Worm (Caenorhabditis elegans) whole organism, L1 larva: ENCODE measurements around the gene nhr-27.

Source experiments
- C04F5.9 ChIP-seq: sonication (generic microtip); optimal IDR thresholded peaks from 2 replicates; lab custom pipeline; 2016; ENCODE audit warnings: missing genetic modification characterization, missing compliant biosample characterization
- C34B4.2 ChIP-seq: sonication (generic microtip); optimal IDR thresholded peaks from 2 replicates; lab custom pipeline; 2017; ENCODE audit warnings: mild to moderate bottlenecking, missing genetic modification characterization, missing compliant biosample characterization
- F16B12.6 ChIP-seq: fragments of 150-350 bp; optimal IDR thresholded peaks from 2 replicates; lab custom pipeline; 2014; ENCODE audit warnings: missing biosample characterization, missing genetic modification characterization
- Y116A8C.19 ChIP-seq: sonication (generic microtip); optimal IDR thresholded peaks from 2 replicates; lab custom pipeline; 2016; ENCODE audit warnings: missing compliant biosample characterization, missing genetic modification characterization, borderline replicate concordance
- alr-1 ChIP-seq: fragments of 200-800 bp; sonication (Bioruptor generic); optimal IDR thresholded peaks from 2 replicates; lab custom pipeline; 2018; ENCODE audit warnings: borderline replicate concordance, mild to moderate bottlenecking, missing genetic modification characterization, missing compliant biosample characterization
- ama-1 ChIP-seq: fragments of 150-350 bp; optimal IDR thresholded peaks from 2 replicates; lab custom pipeline; 2014
- blmp-1 ChIP-seq: fragments of 150-350 bp; optimal IDR thresholded peaks from 2 replicates; lab custom pipeline; 2014; ENCODE audit warnings: missing biosample characterization, missing genetic modification characterization
- ceh-8 ChIP-seq: fragments of 200-800 bp; sonication (Bioruptor generic); optimal IDR thresholded peaks from 2 replicates; lab custom pipeline; 2018; ENCODE audit warnings: mild to moderate bottlenecking, missing genetic modification characterization, moderate library complexity, missing compliant biosample characterization
- dpl-1 ChIP-seq, 3 experiments: fragments of 150-350 bp in 2 of 3; sonication (generic microtip) in 1 of 3; optimal IDR thresholded peaks; 2 replicates each; lab custom pipeline; 2014 to 2017; ENCODE audit warnings: missing biosample characterization in 3 of 3, missing genetic modification characterization in 3 of 3, missing genetic modification reagents in 3 of 3
- dsc-1 ChIP-seq: sonication (generic microtip); optimal IDR thresholded peaks from 2 replicates; lab custom pipeline; 2016; ENCODE audit warnings: mild to moderate bottlenecking, missing genetic modification characterization, missing compliant biosample characterization
- egl-13 ChIP-seq: sonication (generic microtip); optimal IDR thresholded peaks from 2 replicates; lab custom pipeline; 2016; ENCODE audit warnings: missing genotype, missing genetic modification reagents, missing genetic modification characterization, missing compliant biosample characterization
- egl-27 ChIP-seq, 2 experiments: fragments of 150-350 bp in 1 of 2; sonication (generic microtip); optimal IDR thresholded peaks; 3 replicates each; lab custom pipeline; 2017 to 2018; ENCODE audit warnings: missing biosample characterization in 2 of 2, missing genetic modification characterization in 2 of 2, missing genetic modification reagents in 2 of 2
- elt-2 ChIP-seq: sonication (generic microtip); optimal IDR thresholded peaks from 2 replicates; lab custom pipeline; 2016; ENCODE audit warnings: missing genetic modification characterization, mild to moderate bottlenecking, inconsistent platforms, missing compliant biosample characterization, missing genetic modification reagents
- elt-3 ChIP-seq, 6 experiments: fragments of 150-350 bp in 1 of 6; sonication (generic microtip); optimal IDR thresholded peaks; 2 replicates each; lab custom pipeline; 2017 to 2018; ENCODE audit warnings: missing biosample characterization in 6 of 6, missing genetic modification characterization in 6 of 6, inconsistent platforms in 1 of 6
- fkh-8 ChIP-seq: sonication (generic microtip); optimal IDR thresholded peaks from 2 replicates; lab custom pipeline; 2016; ENCODE audit warnings: mild to moderate bottlenecking, missing genetic modification characterization, missing compliant biosample characterization
- hlh-4 ChIP-seq: sonication (generic microtip); optimal IDR thresholded peaks from 2 replicates; lab custom pipeline; 2016; ENCODE audit warnings: mild to moderate bottlenecking, missing genetic modification characterization, missing compliant biosample characterization
- hpl-2 ChIP-seq: fragments of 150-350 bp; optimal IDR thresholded peaks from 2 replicates; lab custom pipeline; 2014; ENCODE audit warnings: missing biosample characterization, missing genetic modification reagents, missing genetic modification characterization
- irx-1 ChIP-seq: sonication (generic microtip); optimal IDR thresholded peaks from 2 replicates; lab custom pipeline; 2016; ENCODE audit warnings: missing genetic modification characterization, missing compliant biosample characterization
- isw-1 ChIP-seq: fragments of 200-800 bp; sonication (Bioruptor generic); IDR thresholded peaks from 2 replicates; pipeline ENCODE4 v1.3.6; 2022; ENCODE audit warnings: missing genetic modification characterization, missing compliant biosample characterization
- lin-14 ChIP-seq: fragments of 200-800 bp; sonication (Bioruptor generic); optimal IDR thresholded peaks from 2 replicates; lab custom pipeline; 2018; ENCODE audit warnings: mild to moderate bottlenecking, missing genetic modification characterization, moderate library complexity, missing compliant biosample characterization
- lir-3 ChIP-seq: sonication (generic microtip); optimal IDR thresholded peaks from 2 replicates; lab custom pipeline; 2016; ENCODE audit warnings: mild to moderate bottlenecking, missing genetic modification characterization, moderate library complexity, missing compliant biosample characterization; ENCODE audit not compliant: poor library complexity
- lsy-2 ChIP-seq, 2 experiments: fragments of 150-350 bp; optimal IDR thresholded peaks; 2 replicates each; lab custom pipeline; 2014; ENCODE audit warnings: missing biosample characterization in 2 of 2, missing genetic modification characterization in 2 of 2
- mab-9 ChIP-seq: fragments of 200-800 bp; sonication (Bioruptor generic); IDR thresholded peaks from 2 replicates; pipeline ENCODE4 v1.3.6; 2022; ENCODE audit warnings: missing genetic modification reagents, missing genetic modification characterization, missing compliant biosample characterization
- nhr-12 ChIP-seq: sonication (generic microtip); optimal IDR thresholded peaks from 2 replicates; lab custom pipeline; 2017; ENCODE audit warnings: missing biosample characterization, missing genetic modification characterization
- nhr-20 ChIP-seq: sonication (generic microtip); optimal IDR thresholded peaks from 2 replicates; lab custom pipeline; 2016; ENCODE audit warnings: mild to moderate bottlenecking, missing genetic modification characterization, missing compliant biosample characterization
- nhr-237 ChIP-seq: fragments of 150-350 bp; optimal IDR thresholded peaks from 2 replicates; lab custom pipeline; 2014; ENCODE audit warnings: missing biosample characterization, missing genetic modification characterization
- nhr-47 ChIP-seq: sonication (generic microtip); optimal IDR thresholded peaks from 2 replicates; lab custom pipeline; 2016; ENCODE audit warnings: mild to moderate bottlenecking, missing genetic modification characterization, moderate library complexity, missing compliant biosample characterization
- nhr-71 ChIP-seq: sonication (generic microtip); optimal IDR thresholded peaks from 2 replicates; lab custom pipeline; 2016; ENCODE audit warnings: mild to moderate bottlenecking, missing genetic modification characterization, moderate library complexity, missing compliant biosample characterization
- nhr-76 ChIP-seq: sonication (generic microtip); optimal IDR thresholded peaks from 2 replicates; lab custom pipeline; 2017; ENCODE audit warnings: missing biosample characterization, missing genetic modification characterization
- nhr-85 ChIP-seq: sonication (generic microtip); peaks from one replicate; lab custom pipeline; 2016; ENCODE audit warnings: missing genetic modification characterization, inconsistent platforms, missing compliant biosample characterization
- pag-3 ChIP-seq: sonication (generic microtip); optimal IDR thresholded peaks from 2 replicates; lab custom pipeline; 2017; ENCODE audit warnings: missing genetic modification characterization, mild to moderate bottlenecking, missing compliant biosample characterization, antibody characterized with exemption, borderline replicate concordance; ENCODE audit not compliant: insufficient read depth
- pax-3 ChIP-seq: fragments of 200-800 bp; sonication (Bioruptor generic); optimal IDR thresholded peaks from 2 replicates; lab custom pipeline; 2018; ENCODE audit warnings: mild to moderate bottlenecking, missing genetic modification characterization, moderate library complexity, missing compliant biosample characterization
- pqm-1 ChIP-seq: sonication (generic microtip); optimal IDR thresholded peaks from 3 replicates; lab custom pipeline; 2017; ENCODE audit warnings: missing biosample characterization, missing genetic modification characterization
- snpc-4 ChIP-seq: fragments of 150-350 bp; optimal IDR thresholded peaks from 2 replicates; lab custom pipeline; 2014; ENCODE audit warnings: missing biosample characterization, missing genetic modification characterization
- snu-23 ChIP-seq: sonication (generic microtip); optimal IDR thresholded peaks from 2 replicates; lab custom pipeline; 2016; ENCODE audit warnings: missing genetic modification characterization, missing compliant biosample characterization
- sox-4 ChIP-seq: sonication (generic microtip); optimal IDR thresholded peaks from 2 replicates; lab custom pipeline; 2016; ENCODE audit warnings: missing genetic modification characterization, missing compliant biosample characterization
- unc-130 ChIP-seq: fragments of 150-350 bp; optimal IDR thresholded peaks from 2 replicates; lab custom pipeline; 2017; ENCODE audit warnings: missing biosample characterization, missing genetic modification characterization, inconsistent platforms
- unc-30 ChIP-seq: sonication (generic microtip); optimal IDR thresholded peaks from 2 replicates; lab custom pipeline; 2017; ENCODE audit warnings: missing biosample characterization, missing genetic modification characterization
- unc-62 ChIP-seq: fragments of 150-350 bp; optimal IDR thresholded peaks from 2 replicates; lab custom pipeline; 2014; ENCODE audit warnings: missing biosample characterization, missing genetic modification reagents, missing genetic modification characterization
- zag-1 ChIP-seq: fragments of 150-350 bp; optimal IDR thresholded peaks from 2 replicates; lab custom pipeline; 2014; ENCODE audit warnings: missing biosample characterization, missing genetic modification characterization
- zip-4 ChIP-seq: fragments of 200-800 bp; sonication (Bioruptor generic); optimal IDR thresholded peaks from 2 replicates; lab custom pipeline; 2018; ENCODE audit warnings: mild to moderate bottlenecking, missing genetic modification characterization, moderate library complexity, missing compliant biosample characterization
- ztf-11 ChIP-seq, 2 experiments: sonication (generic microtip); optimal IDR thresholded peaks; 2 replicates each; lab custom pipeline; 2016 to 2017; ENCODE audit warnings: missing genetic modification characterization in 2 of 2, missing biosample characterization in 1 of 2, missing compliant biosample characterization in 1 of 2

Gene nhr-27

ce11 chrX:12843530-12843929, 35.4 kb upstream of the nhr-27 start (continued):
- TF ChIP-seq fkh-8 (tag; lab: Kevin White, UChicago) (no peak), hlh-4 (no peak), nhr-47 (tag; lab: Kevin White, UChicago) (peak; percentile 69), zip-4 (no peak), pag-3 (no peak), lir-3 (peak; percentile 55), unc-130 (tag; lab: Kevin White, UChicago) (peak; percentile 63), elt-3 (tag; optimal IDR thresholded peaks at IDR 0.05; lab: Kevin White, UChicago) (peak in 1 of 6 experiments; percentile 16), snpc-4 (no peak), pax-3 (tag; lab: Kevin White, UChicago) (peak; percentile 28), Y116A8C.19 (no peak), isw-1 (no peak), elt-2 (peak; percentile 11), ama-1 (lab: Kevin White, UChicago) (no peak), hpl-2 (peak; percentile 37), nhr-237 (tag; lab: Kevin White, UChicago) (no peak), nhr-76 (no peak), unc-62 (GFP tag; lab: Kevin White, UChicago) (no peak), irx-1 (tag; lab: Kevin White, UChicago) (no peak), ceh-8 (GFP tag; lab: Kevin White, UChicago) (peak; percentile 7), egl-13 (tag; lab: Kevin White, UChicago) (no peak), C04F5.9 (tag; lab: Kevin White, UChicago) (no peak), lsy-2 (tag; optimal IDR thresholded peaks at IDR 0.05; lab: Kevin White, UChicago) (peak; percentile 36 to 54), blmp-1 (no peak), dsc-1 (tag; lab: Kevin White, UChicago) (peak; percentile 73), lin-14 (GFP tag; lab: Kevin White, UChicago) (peak; percentile 51), F16B12.6 (tag; lab: Kevin White, UChicago) (peak; percentile 5), unc-30 (tag; lab: Kevin White, UChicago) (no peak), alr-1 (tag; lab: Kevin White, UChicago) (no peak), snu-23 (GFP tag; lab: Kevin White, UChicago) (peak; percentile 78), pqm-1 (tag; lab: Kevin White, UChicago) (no peak), zag-1 (no peak), nhr-71 (tag; lab: Kevin White, UChicago) (peak; percentile 68), nhr-12 (tag; lab: Kevin White, UChicago) (no peak), nhr-20 (peak; percentile 67), mab-9 (GFP tag; lab: Robert Waterston, UW) (0 out of 2 replicates have a peak, but pooled peaks have one; percentile 28), egl-27 (tag; optimal IDR thresholded peaks at IDR 0.05; lab: Kevin White, UChicago) (no peak), sox-4 (tag; lab: Kevin White, UChicago) (no peak), dpl-1 (GFP tag; optimal IDR thresholded peaks at IDR 0.05; lab: Kevin White, UChicago) (peak in 1 of 3 experiments; percentile 2), C34B4.2 (tag; lab: Kevin White, UChicago) (no peak)

ce11 chrX:12843011-12843410, 34.9 kb upstream of the nhr-27 start, which contains the start of gene C52G5.2:
Gene C52G5.2 (plus strand): TSS chrX:12843311.
- TF ChIP-seq nhr-85 (tag; lab: Kevin White, UChicago): no peak
- TF ChIP-seq pax-3 (tag; lab: Kevin White, UChicago): no peak
- peak; percentile 26 for TF ChIP-seq blmp-1
- TF ChIP-seq ztf-11 (tag; optimal IDR thresholded peaks at IDR 0.05; lab: Kevin White, UChicago): no peak
